Fruit fly (Drosophila melanogaster) whole organism, embryonic: ENCODE measurements around the gene Csk.

Experiments
- ATbp ChIP-seq: fragments of 200-800 bp; sonication (Bioruptor generic); optimal IDR thresholded peaks from 2 replicates; lab custom pipeline; 2017; ENCODE audit warnings: missing biosample characterization, mild to moderate bottlenecking, missing genetic modification characterization, missing genetic modification reagents
- Adf1 ChIP-seq: fragments of 200-800 bp; sonication (Bioruptor generic); IDR thresholded peaks from 2 replicates; pipeline ENCODE4 v1.3.6; 2022; ENCODE audit warnings: missing biosample characterization, missing genetic modification characterization
- CG10543 ChIP-seq: fragments of 200-800 bp; sonication (Bioruptor generic); optimal IDR thresholded peaks from 3 replicates; lab custom pipeline; 2017; ENCODE audit warnings: missing biosample characterization, mild to moderate bottlenecking, missing genetic modification characterization, moderate library complexity
- CG12299 ChIP-seq: fragments of 200-800 bp; sonication (Bioruptor generic); optimal IDR thresholded peaks from 2 replicates; lab custom pipeline; 2018; ENCODE audit warnings: missing biosample characterization, mild to moderate bottlenecking, missing genetic modification characterization
- CG13424 ChIP-seq: fragments of 200-800 bp; sonication (Bioruptor generic); optimal IDR thresholded peaks from 2 replicates; lab custom pipeline; 2019; ENCODE audit warnings: missing biosample characterization, mild to moderate bottlenecking, missing genetic modification characterization, moderate library complexity
- CG13894 ChIP-seq: fragments of 200-800 bp; sonication (Bioruptor generic); optimal IDR thresholded peaks from 3 replicates; lab custom pipeline; 2018; ENCODE audit warnings: missing biosample characterization, mild to moderate bottlenecking, missing genetic modification characterization, moderate library complexity
- CG14441 ChIP-seq: fragments of 200-800 bp; sonication (Bioruptor generic); IDR thresholded peaks from 2 replicates; pipeline ENCODE4 v1.3.6; 2022; ENCODE audit warnings: missing biosample characterization, missing genetic modification characterization
- CG1603 ChIP-seq: fragments of 200-800 bp; sonication (Bioruptor generic); optimal IDR thresholded peaks from 2 replicates; lab custom pipeline; 2019; ENCODE audit warnings: missing biosample characterization, mild to moderate bottlenecking, missing genetic modification characterization, moderate library complexity
- CG16779 ChIP-seq: fragments of 200-800 bp; sonication (Bioruptor generic); IDR thresholded peaks from 2 replicates; pipeline ENCODE4 v1.3.6; 2022; ENCODE audit warnings: missing biosample characterization, missing genetic modification characterization
- CG17361 ChIP-seq: fragments of 200-800 bp; sonication (Bioruptor generic); IDR thresholded peaks from 3 replicates; pipeline ENCODE4 v1.3.6; 2022; ENCODE audit warnings: missing biosample characterization, missing genetic modification characterization
- CG17829 ChIP-seq: fragments of 200-800 bp; optimal IDR thresholded peaks from 2 replicates; lab custom pipeline; 2019; ENCODE audit warnings: missing biosample characterization, mild to moderate bottlenecking, missing genetic modification characterization, moderate library complexity
- CG2678 ChIP-seq: fragments of 200-800 bp; sonication (Bioruptor generic); optimal IDR thresholded peaks from 3 replicates; lab custom pipeline; 2019; ENCODE audit warnings: missing biosample characterization, mild to moderate bottlenecking, missing genetic modification characterization, moderate library complexity
- CG30403 ChIP-seq: fragments of 200-800 bp; sonication (Bioruptor generic); optimal IDR thresholded peaks from 3 replicates; lab custom pipeline; 2016; ENCODE audit warnings: missing biosample characterization, missing genetic modification characterization
- CG31441 ChIP-seq: fragments of 200-800 bp; sonication (Bioruptor generic); IDR thresholded peaks from 2 replicates; pipeline ENCODE4 v1.3.6; 2022; ENCODE audit warnings: missing biosample characterization, missing genetic modification characterization
- CG4404 ChIP-seq: fragments of 200-800 bp; sonication (Bioruptor generic); IDR thresholded peaks from 2 replicates; pipeline ENCODE4 v1.3.6; 2022; ENCODE audit warnings: missing biosample characterization, missing genetic modification characterization
- CG6254 ChIP-seq: fragments of 200-800 bp; sonication (Bioruptor generic); optimal IDR thresholded peaks from 3 replicates; lab custom pipeline; 2017; ENCODE audit warnings: mild to moderate bottlenecking, missing biosample characterization, missing genetic modification reagents, missing genetic modification characterization
- CG7745 ChIP-seq: fragments of 200-800 bp; sonication (Bioruptor generic); optimal IDR thresholded peaks from 2 replicates; lab custom pipeline; 2018; ENCODE audit warnings: missing biosample characterization, mild to moderate bottlenecking, missing genetic modification characterization, moderate library complexity
- Dip3 ChIP-seq: fragments of 200-800 bp; sonication (Bioruptor generic); optimal IDR thresholded peaks from 3 replicates; lab custom pipeline; 2016; ENCODE audit warnings: missing biosample characterization, missing genetic modification characterization
- Ets97D ChIP-seq: fragments of 200-800 bp; sonication (Bioruptor generic); optimal IDR thresholded peaks from 3 replicates; lab custom pipeline; 2016; ENCODE audit warnings: missing biosample characterization, missing genetic modification characterization
- Fer1 ChIP-seq: fragments of 200-800 bp; sonication (Bioruptor generic); optimal IDR thresholded peaks from 2 replicates; lab custom pipeline; 2017; ENCODE audit warnings: missing biosample characterization, mild to moderate bottlenecking, missing genetic modification characterization
- Fer3 ChIP-seq: fragments of 200-800 bp; sonication (Bioruptor generic); optimal IDR thresholded peaks from 2 replicates; lab custom pipeline; 2018; ENCODE audit warnings: missing biosample characterization, mild to moderate bottlenecking, missing genetic modification characterization, moderate library complexity
- HLH4C ChIP-seq: fragments of 200-800 bp; sonication (Bioruptor generic); IDR thresholded peaks from 3 replicates; pipeline ENCODE4 v1.3.6; 2022; ENCODE audit warnings: missing biosample characterization, missing genetic modification characterization; ENCODE audit not compliant: partially characterized antibody
- Jarid2 ChIP-seq: fragments of 200-800 bp; sonication (Bioruptor generic); optimal IDR thresholded peaks from 3 replicates; lab custom pipeline; 2017; ENCODE audit warnings: mild to moderate bottlenecking, missing biosample characterization, missing genetic modification reagents, missing genetic modification characterization
- Max ChIP-seq: fragments of 200-800 bp; sonication (Bioruptor generic); optimal IDR thresholded peaks from 2 replicates; lab custom pipeline; 2016; ENCODE audit warnings: missing biosample characterization, mild to moderate bottlenecking, missing genetic modification characterization
- Myb ChIP-seq: fragments of 200-800 bp; sonication (Bioruptor generic); optimal IDR thresholded peaks from 2 replicates; lab custom pipeline; 2016; ENCODE audit warnings: missing biosample characterization, missing genetic modification characterization
- Nf-YA ChIP-seq: fragments of 200-800 bp; sonication (Bioruptor generic); IDR thresholded peaks from 2 replicates; pipeline ENCODE4 v1.3.6; 2022; ENCODE audit warnings: missing biosample characterization, missing genetic modification characterization
- PHDP ChIP-seq: fragments of 200-800 bp; sonication (Bioruptor generic); optimal IDR thresholded peaks from 3 replicates; lab custom pipeline; 2018; ENCODE audit warnings: missing biosample characterization, mild to moderate bottlenecking, missing genetic modification characterization, moderate library complexity
- Pdp1 ChIP-seq, 2 experiments: fragments of 200-800 bp; sonication (Bioruptor generic); optimal IDR thresholded peaks; 3 replicates each; lab custom pipeline; 2016; ENCODE audit warnings: missing biosample characterization in 2 of 2, missing genetic modification characterization in 2 of 2, mild to moderate bottlenecking in 1 of 2, moderate library complexity in 1 of 2
- Sox102F ChIP-seq: fragments of 200-800 bp; sonication (Bioruptor generic); optimal IDR thresholded peaks from 2 replicates; lab custom pipeline; 2018; ENCODE audit warnings: missing biosample characterization, mild to moderate bottlenecking, missing genetic modification characterization, moderate library complexity
- Vsx1 ChIP-seq: fragments of 200-800 bp; sonication (Bioruptor generic); optimal IDR thresholded peaks from 2 replicates; lab custom pipeline; 2017; ENCODE audit warnings: missing biosample characterization, mild to moderate bottlenecking, missing genetic modification characterization, missing genetic modification reagents
- amos ChIP-seq: fragments of 200-800 bp; sonication (Bioruptor generic); IDR thresholded peaks from 2 replicates; pipeline ENCODE4 v1.3.6; 2022; ENCODE audit warnings: missing biosample characterization, missing genetic modification characterization; ENCODE audit not compliant: partially characterized antibody
- az2 ChIP-seq: fragments of 200-800 bp; sonication (Bioruptor generic); optimal IDR thresholded peaks from 3 replicates; lab custom pipeline; 2016; ENCODE audit warnings: missing biosample characterization, missing genetic modification characterization
- bigmax ChIP-seq: fragments of 200-800 bp; sonication (Bioruptor generic); optimal IDR thresholded peaks from 2 replicates; lab custom pipeline; 2018; ENCODE audit warnings: missing biosample characterization, mild to moderate bottlenecking, missing genetic modification characterization
- cato ChIP-seq: fragments of 200-800 bp; sonication (Bioruptor generic); optimal IDR thresholded peaks from 2 replicates; lab custom pipeline; 2016; ENCODE audit warnings: missing biosample characterization, missing genetic modification characterization, borderline replicate concordance
- dm ChIP-seq: fragments of 200-800 bp; sonication (Bioruptor generic); optimal IDR thresholded peaks from 3 replicates; lab custom pipeline; 2016; ENCODE audit warnings: missing biosample characterization, missing genetic modification characterization
- fd64A ChIP-seq: fragments of 200-800 bp; sonication (Bioruptor generic); optimal IDR thresholded peaks from 3 replicates; lab custom pipeline; 2018; ENCODE audit warnings: missing biosample characterization, mild to moderate bottlenecking, missing genetic modification characterization
- grn ChIP-seq: fragments of 200-800 bp; sonication (Bioruptor generic); optimal IDR thresholded peaks from 3 replicates; lab custom pipeline; 2017; ENCODE audit warnings: missing biosample characterization, missing genetic modification characterization
- ind ChIP-seq: fragments of 200-800 bp; sonication (Bioruptor generic); optimal IDR thresholded peaks from 3 replicates; lab custom pipeline; 2016; ENCODE audit warnings: missing biosample characterization, missing genetic modification characterization
- lmd ChIP-seq: fragments of 200-800 bp; sonication (Bioruptor generic); IDR thresholded peaks from 2 replicates; pipeline ENCODE4 v1.3.6; 2022; ENCODE audit warnings: missing biosample characterization, missing genetic modification characterization
- nerfin-1 ChIP-seq: fragments of 200-800 bp; sonication (Bioruptor generic); optimal IDR thresholded peaks from 3 replicates; lab custom pipeline; 2019; ENCODE audit warnings: missing biosample characterization, mild to moderate bottlenecking, missing genetic modification characterization, moderate library complexity
- onecut ChIP-seq: fragments of 200-800 bp; sonication (Bioruptor generic); IDR thresholded peaks from 2 replicates; pipeline ENCODE4 v1.3.6; 2022; ENCODE audit warnings: missing biosample characterization, missing genetic modification characterization
- otp ChIP-seq: fragments of 200-800 bp; sonication (Bioruptor generic); IDR thresholded peaks from 3 replicates; pipeline ENCODE4, ENCODE4 v1.3.6; 2022; ENCODE audit warnings: missing biosample characterization, missing genetic modification characterization
- p53 ChIP-seq: fragments of 200-800 bp; sonication (Bioruptor generic); optimal IDR thresholded peaks from 2 replicates; lab custom pipeline; 2016; ENCODE audit warnings: missing biosample characterization, missing genetic modification characterization
- sd ChIP-seq: fragments of 200-800 bp; sonication (Bioruptor generic); optimal IDR thresholded peaks from 3 replicates; lab custom pipeline; 2018; ENCODE audit warnings: missing biosample characterization, mild to moderate bottlenecking, missing genetic modification characterization, moderate library complexity
- stc ChIP-seq: fragments of 200-800 bp; sonication (Bioruptor generic); IDR thresholded peaks from 2 replicates; pipeline ENCODE4 v1.3.6; 2022; ENCODE audit warnings: missing biosample characterization, missing genetic modification characterization
- sug ChIP-seq: fragments of 200-800 bp; optimal IDR thresholded peaks from 2 replicates; lab custom pipeline; 2019; ENCODE audit warnings: missing biosample characterization, mild to moderate bottlenecking, missing genetic modification characterization, moderate library complexity
- tap ChIP-seq: fragments of 200-800 bp; optimal IDR thresholded peaks from 3 replicates; lab custom pipeline; 2019; ENCODE audit warnings: missing biosample characterization, mild to moderate bottlenecking, missing genetic modification characterization, moderate library complexity
- tio ChIP-seq: fragments of 200-800 bp; sonication (Bioruptor generic); optimal IDR thresholded peaks from 2 replicates; lab custom pipeline; 2017; ENCODE audit warnings: missing biosample characterization, missing genetic modification characterization, inconsistent platforms
- toy ChIP-seq: fragments of 200-800 bp; sonication (Bioruptor generic); IDR thresholded peaks from 2 replicates; pipeline ENCODE4 v1.3.6; 2022; ENCODE audit warnings: missing biosample characterization, missing genetic modification characterization
- wek ChIP-seq: fragments of 200-800 bp; sonication (Bioruptor generic); optimal IDR thresholded peaks from 3 replicates; lab custom pipeline; 2018; ENCODE audit warnings: missing biosample characterization, mild to moderate bottlenecking, missing genetic modification characterization, moderate library complexity

Gene Csk

dm6 chr3R:11689900-11690299 lies 39.4 kb upstream of the Csk start, which contains the start of gene CG6908 (continued):
- TF ChIP-seq PHDP (tag; lab: Kevin White, UChicago) (peak; percentile 11), Pdp1 (GFP tag; optimal IDR thresholded peaks at IDR 0.05; lab: Kevin White, UChicago) (peak in 1 of 2 experiments; percentile 46), CG4404 (GFP tag; lab: Robert Waterston, UW) (no peak), sug (tag; lab: Kevin White, UChicago) (peak; percentile 99), onecut (GFP tag; lab: Robert Waterston, UW) (no peak), amos (GFP tag; lab: Robert Waterston, UW) (peak; percentile 21; the same call in 1 of the 2 replicates), CG16779 (no peak), Fer3 (tag; lab: Kevin White, UChicago) (peak; percentile 27)

DNA sequence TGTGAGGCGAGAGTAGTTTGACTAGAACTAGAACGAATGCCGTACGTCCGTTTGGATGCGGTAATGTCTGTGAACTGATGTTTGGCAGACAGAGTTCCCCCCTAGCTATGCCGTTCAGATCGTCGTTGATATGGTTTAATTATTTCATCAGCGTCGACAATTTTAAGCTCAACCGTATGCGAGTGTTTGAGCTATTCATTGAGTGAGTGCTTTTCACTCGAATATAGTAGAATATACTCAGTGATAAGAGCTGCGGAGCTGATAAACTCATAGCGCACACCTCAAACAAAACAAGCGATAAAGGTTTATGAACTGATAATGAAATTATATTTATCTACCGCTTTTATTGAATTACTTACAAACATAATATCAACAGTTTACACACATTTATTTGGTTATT lies 37.5 kb upstream of the Csk start, which contains the start of gene CG6834:
Gene CG6834 (minus strand): TSS at position 79 of the 400 bp plus-strand sequence.
- TF ChIP-seq toy (GFP tag; lab: Robert Waterston, UW) (no peak), p53 (GFP tag; lab: Kevin White, UChicago) (no peak), CG1603 (tag; lab: Kevin White, UChicago) (peak; percentile 15), CG10543 (GFP tag; lab: Kevin White, UChicago) (peak; percentile 20), Adf1 (GFP tag; lab: Robert Waterston, UW) (no peak; the same call in 1 of the 2 replicates), CG14441 (GFP tag; lab: Robert Waterston, UW) (no peak), bigmax (GFP tag; lab: Kevin White, UChicago) (no peak), Nf-YA (GFP tag; lab: Robert Waterston, UW) (no peak), tio (GFP tag; lab: Kevin White, UChicago) (no peak), Fer1 (GFP tag; lab: Kevin White, UChicago) (peak; percentile 31), az2 (GFP tag; lab: Kevin White, UChicago) (no peak), CG6254 (no peak), Max (GFP tag; lab: Kevin White, UChicago) (no peak), wek (GFP tag; lab: Kevin White, UChicago) (peak; percentile 46), lmd (GFP tag; lab: Robert Waterston, UW) (no peak), Sox102F (GFP tag; lab: Kevin White, UChicago) (no peak), grn (GFP tag; lab: Kevin White, UChicago) (peak; percentile 78), ind (GFP tag; lab: Kevin White, UChicago) (no peak), fd64A (no peak), Vsx1 (GFP tag; lab: Kevin White, UChicago) (no peak), CG12299 (tag; lab: Kevin White, UChicago) (peak; percentile 16), dm (GFP tag; lab: Kevin White, UChicago) (no peak), Dip3 (no peak), tap (tag; lab: Kevin White, UChicago) (no peak), CG2678 (tag; lab: Kevin White, UChicago) (peak; percentile 34), CG13424 (no peak), stc (GFP tag; lab: Robert Waterston, UW) (no peak), Ets97D (GFP tag; lab: Kevin White, UChicago) (no peak), ATbp (peak; percentile 1), CG7745 (tag; lab: Kevin White, UChicago) (peak; percentile 9), sd (tag; lab: Kevin White, UChicago) (peak; percentile 38), CG31441 (GFP tag; lab: Robert Waterston, UW) (no peak), cato (GFP tag; lab: Kevin White, UChicago) (no peak), otp (GFP tag; lab: Robert Waterston, UW) (no peak), CG17361 (GFP tag; lab: Robert Waterston, UW) (no peak), HLH4C (GFP tag; lab: Robert Waterston, UW) (no peak), CG30403 (GFP tag; lab: Kevin White, UChicago) (no peak), Myb (GFP tag; lab: Kevin White, UChicago) (no peak), CG13894 (no peak), nerfin-1 (peak; percentile 40), CG17829 (tag; lab: Kevin White, UChicago) (no peak), Jarid2 (GFP tag; lab: Kevin White, UChicago) (no peak)
